Worm (Caenorhabditis elegans): ENCODE results near the gene bud-31.
A peak's percentile ranks its signal among the peaks of the same experiment; 100 is the strongest.

DNA sequence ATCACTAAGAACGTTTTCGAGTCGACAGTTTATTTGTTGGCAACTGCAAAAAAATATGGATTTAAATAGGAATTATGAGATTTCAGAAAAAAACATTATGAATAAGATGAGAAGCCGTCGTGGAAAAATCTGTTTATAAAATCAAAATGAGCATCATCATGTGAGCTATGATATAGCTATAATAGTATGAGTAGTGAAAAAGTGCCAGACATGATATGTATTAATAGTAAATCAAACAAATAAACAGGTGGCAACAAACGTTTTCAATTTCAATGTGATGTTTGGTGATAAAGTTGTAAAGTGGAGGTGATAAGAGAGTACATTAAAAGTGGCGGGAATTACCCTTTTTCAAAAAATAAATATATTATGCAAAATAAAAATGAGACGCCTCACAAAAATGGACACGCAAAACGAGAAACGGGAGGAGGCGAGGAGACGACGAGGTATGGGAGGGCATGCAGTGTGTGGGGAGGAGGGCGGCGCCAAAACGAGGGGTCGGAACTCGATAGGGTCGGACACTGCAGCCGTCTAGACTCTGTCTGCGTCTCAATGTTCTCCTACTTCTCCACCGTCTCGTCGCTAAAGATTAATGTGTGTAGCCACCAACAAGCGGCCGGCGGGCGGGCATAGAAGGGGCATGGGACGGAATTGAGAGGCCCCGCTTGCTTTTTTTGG is 28.6 kb downstream of the bud-31 start, which contains the start of gene C07A9.9:
- TF ChIP-seq ceh-28 (tag; optimal IDR thresholded peaks at IDR 0.05) (peak; percentile 31), tbx-2 (tag; optimal IDR thresholded peaks at IDR 0.05) (peak; percentile 50)
